Fruit fly (Drosophila melanogaster): ENCODE results near the gene CG7202.
A peak's percentile ranks its signal among the peaks of the same experiment; 100 is the strongest.

Gene CG7202

dm6 chr3L:21492723-21493316 is at the start of gene CG7202, which contains the start of gene CG7519:
CG7202 (minus strand) TSS chr3L:21492773.
CG7519 (plus strand) TSS chr3L:21493083.
- TF ChIP-seq CG10348 (GFP tag; IDR thresholded peaks at IDR 0.05), result no peak
- TF ChIP-seq CG34367 (tag; optimal IDR thresholded peaks at IDR 0.05), result no peak
- no peak for TF ChIP-seq CG12605 (GFP tag; IDR thresholded peaks at IDR 0.05)
- TF ChIP-seq CG32121 (GFP tag; IDR thresholded peaks at IDR 0.05), result no peak
- no peak for TF ChIP-seq CG14655 (GFP tag; optimal IDR thresholded peaks at IDR 0.05)
- TF ChIP-seq CG13204 (GFP tag; optimal IDR thresholded peaks at IDR 0.05), result no peak
- no peak for TF ChIP-seq D1 (tag; optimal IDR thresholded peaks at IDR 0.05)
- no peak for TF ChIP-seq Ets98B (GFP tag; IDR thresholded peaks at IDR 0.05)
- TF ChIP-seq CG8159 (tag; optimal IDR thresholded peaks at IDR 0.05), result no peak
- TF ChIP-seq gl (tag; optimal IDR thresholded peaks at IDR 0.05), result no peak
- TF ChIP-seq fd96Ca (GFP tag; IDR thresholded peaks at IDR 0.05), result no peak
- no peak for TF ChIP-seq Pif1A (GFP tag; optimal IDR thresholded peaks at IDR 0.05)
- TF ChIP-seq CG9948 (tag; optimal IDR thresholded peaks at IDR 0.05), result no peak
- TF ChIP-seq CG4496 (GFP tag; IDR thresholded peaks at IDR 0.05), result no peak
- no peak for TF ChIP-seq Snoo (tag; optimal IDR thresholded peaks at IDR 0.05)
- no peak for TF ChIP-seq CG8301 (tag; optimal IDR thresholded peaks at IDR 0.05)
- TF ChIP-seq rn (GFP tag; IDR thresholded peaks at IDR 0.05), result no peak
- no peak for TF ChIP-seq Pif1B (GFP tag; optimal IDR thresholded peaks at IDR 0.05)
- TF ChIP-seq CG17806 (tag; optimal IDR thresholded peaks at IDR 0.05), result no peak

- TF ChIP-seq CG34367 (tag; optimal IDR thresholded peaks at IDR 0.05) (no peak), CG10348 (GFP tag; IDR thresholded peaks at IDR 0.05) (no peak), CG15710 (tag; optimal IDR thresholded peaks at IDR 0.05) (no peak), CG12605 (GFP tag; IDR thresholded peaks at IDR 0.05) (no peak), fd96Ca (GFP tag; IDR thresholded peaks at IDR 0.05) (no peak), CG13204 (GFP tag; optimal IDR thresholded peaks at IDR 0.05) (no peak), CG4496 (GFP tag; IDR thresholded peaks at IDR 0.05) (no peak), rn (GFP tag; IDR thresholded peaks at IDR 0.05) (no peak), Ets98B (GFP tag; IDR thresholded peaks at IDR 0.05) (no peak), CG17806 (tag; optimal IDR thresholded peaks at IDR 0.05) (no peak), Pif1A (GFP tag; optimal IDR thresholded peaks at IDR 0.05) (no peak), CG8159 (tag; optimal IDR thresholded peaks at IDR 0.05) (no peak), EcR (GFP tag; optimal IDR thresholded peaks at IDR 0.05) (no peak), Pif1B (GFP tag; optimal IDR thresholded peaks at IDR 0.05) (no peak), CG32121 (GFP tag; IDR thresholded peaks at IDR 0.05) (no peak), Snoo (tag; optimal IDR thresholded peaks at IDR 0.05) (no peak), CG9948 (tag; optimal IDR thresholded peaks at IDR 0.05) (no peak), CG8301 (tag; optimal IDR thresholded peaks at IDR 0.05) (no peak), D1 (tag; optimal IDR thresholded peaks at IDR 0.05) (no peak), CG14655 (GFP tag; optimal IDR thresholded peaks at IDR 0.05) (no peak)
Measured at dm6 chr3L:21542059-21542458, 49.5 kb upstream of the CG7202 start, which contains the start of gene CG33290. CG33290 (plus strand) TSS chr3L:21542359.

- TF ChIP-seq CG4496 (GFP tag; IDR thresholded peaks at IDR 0.05) (no peak), Snoo (tag; optimal IDR thresholded peaks at IDR 0.05) (peak; percentile 39), CG32121 (GFP tag; IDR thresholded peaks at IDR 0.05) (peak; percentile 11; the same call in 1 of the 2 replicates), CG9948 (tag; optimal IDR thresholded peaks at IDR 0.05) (no peak), EcR (GFP tag; optimal IDR thresholded peaks at IDR 0.05) (no peak), CG17806 (tag; optimal IDR thresholded peaks at IDR 0.05) (peak; percentile 14), CG13204 (GFP tag; optimal IDR thresholded peaks at IDR 0.05) (no peak), CG34367 (tag; optimal IDR thresholded peaks at IDR 0.05) (no peak), CG14655 (GFP tag; optimal IDR thresholded peaks at IDR 0.05) (no peak)
Measured at dm6 chr3L:21539245-21540196, 46.9 kb upstream of the CG7202 start, which contains the start of the genes COX8 and VhaM9.7-b. COX8 (minus strand) TSS chr3L:21539447. VhaM9.7-b (plus strand) TSS chr3L:21539862.

dm6 chr3L:21538893-21539244 is 46.3 kb upstream of the CG7202 start:
- TF ChIP-seq CG34367 (tag; optimal IDR thresholded peaks at IDR 0.05), result no peak
- no peak for TF ChIP-seq Pif1A (GFP tag; optimal IDR thresholded peaks at IDR 0.05)
- no peak for TF ChIP-seq CG9948 (tag; optimal IDR thresholded peaks at IDR 0.05)
- no peak for TF ChIP-seq CG13204 (GFP tag; optimal IDR thresholded peaks at IDR 0.05)
- TF ChIP-seq CG14655 (GFP tag; optimal IDR thresholded peaks at IDR 0.05), result no peak
- TF ChIP-seq EcR (GFP tag; optimal IDR thresholded peaks at IDR 0.05), result no peak

- TF ChIP-seq CG12605 (GFP tag; IDR thresholded peaks at IDR 0.05) (no peak), Snoo (tag; optimal IDR thresholded peaks at IDR 0.05) (peak; percentile 6), EcR (GFP tag; optimal IDR thresholded peaks at IDR 0.05) (peak; percentile 63), CG10348 (GFP tag; IDR thresholded peaks at IDR 0.05) (no peak), D1 (tag; optimal IDR thresholded peaks at IDR 0.05) (peak; percentile 27)
Measured at dm6 chr3L:21536857-21537256, 44.3 kb upstream of the CG7202 start, which contains the start of gene Rpn10. Rpn10 (plus strand) TSS chr3L:21537000.

dm6 chr3L:21534360-21534759 is 41.8 kb upstream of the CG7202 start, which contains the start of gene ppk5:
ppk5 (plus strand) TSS chr3L:21534660.
- TF ChIP-seq CG15710 (tag; optimal IDR thresholded peaks at IDR 0.05) (no peak), fd96Ca (GFP tag; IDR thresholded peaks at IDR 0.05) (no peak), D1 (tag; optimal IDR thresholded peaks at IDR 0.05) (no peak), EcR (GFP tag; optimal IDR thresholded peaks at IDR 0.05) (no peak), CG13204 (GFP tag; optimal IDR thresholded peaks at IDR 0.05) (no peak)

Measured in whole organism, pupa.